Worm (Caenorhabditis elegans) whole organism, L1 larva: ENCODE data around the gene W07G4.5.

Experiments used
- nhr-12 ChIP-seq: sonication (generic microtip); optimal IDR thresholded peaks from 2 replicates; lab custom pipeline; 2017; ENCODE audit warnings: missing biosample characterization, missing genetic modification characterization
- nhr-76 ChIP-seq: sonication (generic microtip); optimal IDR thresholded peaks from 2 replicates; lab custom pipeline; 2017; ENCODE audit warnings: missing biosample characterization, missing genetic modification characterization
- nhr-77 ChIP-seq: fragments of 150-350 bp; optimal IDR thresholded peaks from 2 replicates; lab custom pipeline; 2014; ENCODE audit warnings: missing biosample characterization, missing genetic modification characterization
- rnt-1 ChIP-seq: sonication (generic microtip); optimal IDR thresholded peaks from 2 replicates; lab custom pipeline; 2016; ENCODE audit warnings: mild to moderate bottlenecking, missing genetic modification characterization, moderate library complexity, missing compliant biosample characterization
- swsn-7 ChIP-seq: sonication (generic microtip); optimal IDR thresholded peaks from 2 replicates; lab custom pipeline; 2016; ENCODE audit warnings: missing genetic modification characterization, missing compliant biosample characterization
- unc-62 ChIP-seq: fragments of 150-350 bp; optimal IDR thresholded peaks from 2 replicates; lab custom pipeline; 2014; ENCODE audit warnings: missing biosample characterization, missing genetic modification reagents, missing genetic modification characterization

DNA sequence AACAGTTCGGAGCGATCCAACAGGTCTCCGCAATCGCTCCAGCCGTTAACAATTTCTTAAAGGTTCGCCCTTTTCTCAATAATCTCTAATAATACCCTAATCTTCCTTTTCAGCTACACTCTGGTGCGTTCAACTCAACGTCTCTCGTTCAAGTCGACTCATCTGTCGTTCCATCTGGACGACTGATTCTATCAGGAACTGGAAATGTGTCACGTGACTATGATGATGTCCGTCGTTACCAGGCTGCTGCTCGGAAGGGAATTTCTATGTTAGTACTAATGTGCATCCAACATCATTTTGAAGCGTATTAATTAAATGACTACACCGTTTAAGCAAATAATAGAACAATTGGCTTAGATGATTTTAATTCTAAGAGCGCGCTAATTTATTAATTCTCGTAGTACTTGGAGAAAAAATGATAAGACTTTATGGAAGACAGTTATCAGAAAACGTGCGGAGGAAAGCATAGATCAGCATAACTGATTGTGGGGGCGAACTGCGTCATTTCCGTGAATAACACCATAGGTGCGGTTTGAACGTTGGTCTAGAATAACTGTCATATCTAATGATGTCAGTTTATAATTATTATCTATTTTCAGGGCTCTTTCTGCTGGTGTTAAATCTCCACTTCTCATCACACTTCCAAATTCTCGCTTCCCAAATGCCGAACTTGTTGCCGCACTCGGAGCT, 3.8 kb upstream of the W07G4.5 start:
- no peak for TF ChIP-seq nhr-77 (tag; lab: Kevin White, UChicago)
- TF ChIP-seq swsn-7 (tag; lab: Kevin White, UChicago), result no peak
- no peak for TF ChIP-seq nhr-12 (tag; lab: Kevin White, UChicago)
- TF ChIP-seq unc-62 (GFP tag; lab: Kevin White, UChicago), result no peak
- TF ChIP-seq rnt-1 (tag; lab: Kevin White, UChicago), result no peak
- TF ChIP-seq nhr-76 (tag; lab: Kevin White, UChicago), result no peak
